Worm (Caenorhabditis elegans) whole organism, early embryonic: ENCODE results near the gene faah-2.

Experiments used
- B0310.2 ChIP-seq: sonication (generic microtip); optimal IDR thresholded peaks from 2 replicates; lab custom pipeline; 2016; ENCODE audit warnings: mild to moderate bottlenecking, missing genetic modification characterization, missing compliant biosample characterization
- F13C5.2 ChIP-seq: sonication (generic microtip); optimal IDR thresholded peaks from 2 replicates; lab custom pipeline; 2017; ENCODE audit warnings: mild to moderate bottlenecking, missing genetic modification characterization, inconsistent platforms, missing compliant biosample characterization
- aly-1 ChIP-seq: sonication (generic microtip); optimal IDR thresholded peaks from 2 replicates; lab custom pipeline; 2016; ENCODE audit warnings: missing genetic modification characterization, missing compliant biosample characterization
- ama-1 ChIP-seq: fragments of 150-350 bp; optimal IDR thresholded peaks from 2 replicates; lab custom pipeline; 2014
- ceh-13 ChIP-seq: fragments of 200-800 bp; sonication (Bioruptor generic); optimal IDR thresholded peaks from 2 replicates; lab custom pipeline; 2018; ENCODE audit warnings: mild to moderate bottlenecking, missing genetic modification characterization, missing compliant biosample characterization
- ceh-36 ChIP-seq: sonication (generic microtip); optimal IDR thresholded peaks from 2 replicates; lab custom pipeline; 2016; ENCODE audit warnings: missing genetic modification characterization, inconsistent platforms, missing compliant biosample characterization
- ets-7 ChIP-seq: sonication (generic microtip); optimal IDR thresholded peaks from 2 replicates; lab custom pipeline; 2016; ENCODE audit warnings: missing genotype, missing genetic modification characterization, missing compliant biosample characterization
- flt-1 ChIP-seq: fragments of 200-800 bp; sonication (Bioruptor generic); IDR thresholded peaks from 2 replicates; pipeline ENCODE4 v1.3.6; 2022; ENCODE audit warnings: missing genetic modification characterization, missing compliant biosample characterization
- hmbx-1 ChIP-seq: sonication (generic microtip); optimal IDR thresholded peaks from 2 replicates; lab custom pipeline; 2016; ENCODE audit warnings: mild to moderate bottlenecking, missing genetic modification characterization, missing compliant biosample characterization
- hmg-4 ChIP-seq: fragments of 200-800 bp; sonication (Bioruptor generic); optimal IDR thresholded peaks from 2 replicates; lab custom pipeline; 2018; ENCODE audit warnings: mild to moderate bottlenecking, missing genetic modification characterization, missing compliant biosample characterization
- hnd-1 ChIP-seq: sonication (generic microtip); optimal IDR thresholded peaks from 2 replicates; lab custom pipeline; 2016; ENCODE audit warnings: missing genetic modification characterization, missing compliant biosample characterization
- pes-1 ChIP-seq: fragments of 200-800 bp; sonication (Bioruptor generic); IDR thresholded peaks from 2 replicates; pipeline ENCODE4 v1.3.6; 2022; ENCODE audit warnings: missing genetic modification reagents, missing genetic modification characterization, missing compliant biosample characterization
- scrt-1 ChIP-seq: fragments of 200-800 bp; sonication (Bioruptor generic); IDR thresholded peaks from 2 replicates; pipeline ENCODE4 v1.3.6; 2022; ENCODE audit warnings: missing genetic modification characterization, missing compliant biosample characterization
- sea-1 ChIP-seq: fragments of 200-800 bp; sonication (Bioruptor generic); conservative IDR thresholded peaks from 2 replicates; pipeline ENCODE4 v1.3.6; 2022; ENCODE audit warnings: missing genetic modification characterization, missing compliant biosample characterization
- tbx-11 ChIP-seq: fragments of 200-800 bp; sonication (Bioruptor generic); IDR thresholded peaks from 2 replicates; pipeline ENCODE4 v1.3.6; 2022; ENCODE audit warnings: missing genetic modification characterization, missing compliant biosample characterization
- tbx-37 ChIP-seq: fragments of 200-800 bp; sonication (Bioruptor generic); conservative IDR thresholded peaks from 2 replicates; pipeline ENCODE4 v1.3.6; 2022; ENCODE audit warnings: missing genetic modification reagents, missing genetic modification characterization, missing compliant biosample characterization
- tra-4 ChIP-seq: sonication (generic microtip); optimal IDR thresholded peaks from 2 replicates; lab custom pipeline; 2017; ENCODE audit warnings: missing genetic modification characterization, missing compliant biosample characterization

Gene faah-2

DNA sequence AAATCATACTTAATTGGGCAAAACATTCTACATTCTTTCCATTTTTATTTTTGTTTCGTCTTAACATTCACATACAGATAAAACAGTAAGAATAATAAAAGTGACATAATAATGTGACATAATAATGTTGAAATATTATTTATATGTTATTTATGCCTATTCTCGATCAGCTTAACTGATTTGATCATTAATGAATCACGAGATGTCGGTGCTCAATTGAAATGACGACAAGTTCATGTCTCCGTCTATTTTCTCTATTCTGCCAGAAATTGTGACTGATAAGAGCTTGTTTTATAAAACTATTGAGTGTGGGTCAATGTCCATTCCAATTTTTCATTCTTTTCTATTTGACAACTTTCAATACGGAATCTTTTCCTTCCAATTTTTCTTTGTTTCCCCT is 524 bp upstream of the faah-2 start:
- no peak for TF ChIP-seq scrt-1 (GFP tag; lab: Robert Waterston, UW)
- TF ChIP-seq hnd-1 (tag; lab: Kevin White, UChicago), result no peak
- TF ChIP-seq tra-4 (tag; lab: Kevin White, UChicago), result no peak
- no peak for TF ChIP-seq pes-1 (GFP tag; lab: Robert Waterston, UW)
- no peak for TF ChIP-seq tbx-37 (GFP tag; lab: Robert Waterston, UW)
- TF ChIP-seq tbx-11, result no peak
- no peak for TF ChIP-seq hmbx-1 (tag; lab: Kevin White, UChicago)
- TF ChIP-seq B0310.2 (tag; lab: Kevin White, UChicago), result no peak
- TF ChIP-seq ets-7 (tag; lab: Kevin White, UChicago), result no peak
- TF ChIP-seq sea-1 (GFP tag; lab: Robert Waterston, UW), result no peak
- no peak for TF ChIP-seq aly-1 (tag; lab: Kevin White, UChicago)
- no peak for TF ChIP-seq F13C5.2
- no peak for TF ChIP-seq hmg-4 (GFP tag; lab: Kevin White, UChicago)
- no peak for TF ChIP-seq ceh-13
- TF ChIP-seq flt-1 (GFP tag; lab: Robert Waterston, UW), result no peak
- TF ChIP-seq ceh-36 (tag; lab: Kevin White, UChicago), result no peak
- TF ChIP-seq ama-1, result no peak

ce11 chrIV:8152688-8153087 is 443 bp downstream of the faah-2 start:
- TF ChIP-seq tbx-11 (no peak), tbx-37 (GFP tag; lab: Robert Waterston, UW) (no peak), hmbx-1 (tag; lab: Kevin White, UChicago) (no peak), pes-1 (GFP tag; lab: Robert Waterston, UW) (no peak), hmg-4 (GFP tag; lab: Kevin White, UChicago) (no peak)

- TF ChIP-seq B0310.2 (tag; lab: Kevin White, UChicago) (no peak), sea-1 (GFP tag; lab: Robert Waterston, UW) (no peak), pes-1 (GFP tag; lab: Robert Waterston, UW) (no peak), F13C5.2 (no peak), tbx-11 (no peak), ama-1 (no peak), flt-1 (GFP tag; lab: Robert Waterston, UW) (no peak), aly-1 (tag; lab: Kevin White, UChicago) (no peak), ceh-36 (tag; lab: Kevin White, UChicago) (no peak)
Observed at ce11 chrIV:8153163-8153562, 918 bp downstream of the faah-2 start.

DNA sequence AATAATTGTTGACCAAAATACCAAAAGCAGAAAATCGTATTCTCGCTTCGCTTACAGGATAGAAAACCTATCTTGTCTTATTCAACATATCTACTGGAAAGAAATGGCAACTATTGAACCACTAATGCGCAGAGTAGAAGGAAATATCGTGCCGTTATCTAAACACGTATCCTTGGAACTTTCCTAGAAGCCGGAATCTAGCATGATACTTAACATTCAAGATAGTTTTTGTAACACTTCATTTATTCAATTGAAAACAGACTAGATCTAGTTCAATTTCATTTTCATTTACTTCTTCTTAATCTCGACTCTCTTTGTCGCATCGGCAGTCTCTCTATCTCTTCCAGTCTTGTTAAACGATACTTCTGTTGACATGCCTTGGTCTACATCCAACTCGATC is 2.7 kb downstream of the faah-2 start:
- TF ChIP-seq hnd-1 (tag; lab: Kevin White, UChicago) (no peak), tra-4 (tag; lab: Kevin White, UChicago) (no peak), ceh-13 (no peak), sea-1 (GFP tag; lab: Robert Waterston, UW) (no peak), ceh-36 (tag; lab: Kevin White, UChicago) (no peak), flt-1 (GFP tag; lab: Robert Waterston, UW) (no peak), aly-1 (tag; lab: Kevin White, UChicago) (no peak), hmg-4 (GFP tag; lab: Kevin White, UChicago) (no peak), ets-7 (tag; lab: Kevin White, UChicago) (no peak), pes-1 (GFP tag; lab: Robert Waterston, UW) (no peak), scrt-1 (GFP tag; lab: Robert Waterston, UW) (no peak), B0310.2 (tag; lab: Kevin White, UChicago) (no peak)

- no peak for TF ChIP-seq F13C5.2
- no peak for TF ChIP-seq hmbx-1 (tag; lab: Kevin White, UChicago)
- TF ChIP-seq ceh-13, result no peak
- no peak for TF ChIP-seq tbx-37 (GFP tag; lab: Robert Waterston, UW)
- no peak for TF ChIP-seq ets-7 (tag; lab: Kevin White, UChicago)
- TF ChIP-seq hnd-1 (tag; lab: Kevin White, UChicago), result no peak
- no peak for TF ChIP-seq ama-1
- no peak for TF ChIP-seq ceh-36 (tag; lab: Kevin White, UChicago)
- TF ChIP-seq aly-1 (tag; lab: Kevin White, UChicago), result no peak
Observed at ce11 chrIV:8157161-8157560, 4.9 kb downstream of the faah-2 start, which contains the start of gene B0218.5. Gene B0218.5, minus strand, starts transcription at chrIV:8157261.

ce11 chrIV:8159087-8159486 is 6.8 kb downstream of the faah-2 start, which contains the start of gene faah-1:
Gene faah-1, plus strand, starts transcription at chrIV:8159387.
- TF ChIP-seq F13C5.2, result no peak
- TF ChIP-seq scrt-1 (GFP tag; lab: Robert Waterston, UW), result no peak
- TF ChIP-seq ets-7 (tag; lab: Kevin White, UChicago), result no peak
- TF ChIP-seq ceh-13, result no peak
- no peak for TF ChIP-seq sea-1 (GFP tag; lab: Robert Waterston, UW)
- no peak for TF ChIP-seq pes-1 (GFP tag; lab: Robert Waterston, UW)
- TF ChIP-seq hmbx-1 (tag; lab: Kevin White, UChicago), result no peak
- no peak for TF ChIP-seq tbx-11
- no peak for TF ChIP-seq flt-1 (GFP tag; lab: Robert Waterston, UW)
- no peak for TF ChIP-seq ama-1
- no peak for TF ChIP-seq hmg-4 (GFP tag; lab: Kevin White, UChicago)
- TF ChIP-seq hnd-1 (tag; lab: Kevin White, UChicago), result no peak
- no peak for TF ChIP-seq aly-1 (tag; lab: Kevin White, UChicago)
- TF ChIP-seq ceh-36 (tag; lab: Kevin White, UChicago), result no peak

DNA sequence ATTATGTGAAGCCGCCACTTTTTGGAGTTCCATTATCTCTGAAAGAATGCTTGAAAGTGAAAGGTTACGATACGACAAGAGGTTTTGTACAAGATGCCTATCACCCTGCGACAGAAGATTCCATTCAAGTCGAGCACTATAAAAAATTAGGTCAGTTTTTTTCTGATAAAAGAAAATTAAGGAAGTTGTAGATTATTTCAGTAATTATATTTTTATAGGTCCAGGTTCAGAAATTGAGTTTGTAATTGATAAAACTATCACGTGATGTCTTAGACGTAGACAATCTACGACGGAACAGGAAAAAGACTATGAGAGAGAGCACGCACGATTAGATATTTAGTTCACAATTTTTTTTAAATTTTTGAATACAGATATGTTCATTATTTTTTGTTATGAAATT is 7.8 kb downstream of the faah-2 start:
- TF ChIP-seq tbx-11, result no peak
- no peak for TF ChIP-seq tra-4 (tag; lab: Kevin White, UChicago)
- no peak for TF ChIP-seq ama-1
- no peak for TF ChIP-seq hmg-4 (GFP tag; lab: Kevin White, UChicago)
- TF ChIP-seq pes-1 (GFP tag; lab: Robert Waterston, UW), result no peak
- TF ChIP-seq sea-1 (GFP tag; lab: Robert Waterston, UW), result no peak
- TF ChIP-seq B0310.2 (tag; lab: Kevin White, UChicago), result no peak
- no peak for TF ChIP-seq F13C5.2
- TF ChIP-seq ets-7 (tag; lab: Kevin White, UChicago), result no peak
